Worm (Caenorhabditis elegans): Measurements from ENCODE around the gene C09B8.3.

Gene C09B8.3

ce11 chrX:6052744-6053143, 42.3 kb upstream of the C09B8.3 start, which contains the start of gene C45B2.6:
TSS of gene C45B2.6 (plus strand) at chrX:6052879.
- TF ChIP-seq lin-15B (tag; optimal IDR thresholded peaks at IDR 0.05) (no peak), nhr-76 (tag; optimal IDR thresholded peaks at IDR 0.05) (no peak), zag-1 (tag; optimal IDR thresholded peaks at IDR 0.05) (no peak), pha-4 (tag; optimal IDR thresholded peaks at IDR 0.05) (peak; percentile 43), lsy-12 (tag; optimal IDR thresholded peaks at IDR 0.05) (no peak), egl-5 (tag; optimal IDR thresholded peaks at IDR 0.05) (peak; percentile 60), ceh-16 (tag; optimal IDR thresholded peaks at IDR 0.05) (no peak), nhr-28 (tag; optimal IDR thresholded peaks at IDR 0.05) (no peak), ceh-28 (tag; optimal IDR thresholded peaks at IDR 0.05) (no peak), nhr-23 (tag; optimal IDR thresholded peaks at IDR 0.05) (no peak), hmg-11 (tag; optimal IDR thresholded peaks at IDR 0.05) (peak; percentile 29), daf-12 (tag; optimal IDR thresholded peaks at IDR 0.05) (no peak), eor-1 (tag; optimal IDR thresholded peaks at IDR 0.05) (no peak), nfya-1 (tag; optimal IDR thresholded peaks at IDR 0.05; ENCODE audit: insufficient read depth) (peak; percentile 26), snpc-4 (tag; optimal IDR thresholded peaks at IDR 0.05) (no peak), ama-1 (optimal IDR thresholded peaks at IDR 0.05) (no peak), fos-1 (tag; optimal IDR thresholded peaks at IDR 0.05) (no peak), tbx-2 (tag; optimal IDR thresholded peaks at IDR 0.05) (no peak), unc-39 (tag; optimal IDR thresholded peaks at IDR 0.05) (no peak), unc-62 (GFP tag; optimal IDR thresholded peaks at IDR 0.05) (no peak), pqm-1 (tag; optimal IDR thresholded peaks at IDR 0.05) (no peak), mml-1 (tag; optimal IDR thresholded peaks at IDR 0.05) (no peak), ztf-4 (tag; optimal IDR thresholded peaks at IDR 0.05) (no peak), nhr-12 (tag; optimal IDR thresholded peaks at IDR 0.05) (no peak), nhr-25 (tag; optimal IDR thresholded peaks at IDR 0.05) (peak; percentile 15), elt-2 (tag; optimal IDR thresholded peaks at IDR 0.05) (no peak), fkh-2 (tag; optimal IDR thresholded peaks at IDR 0.05) (no peak), lin-39 (tag; optimal IDR thresholded peaks at IDR 0.05) (no peak), aly-2 (tag; optimal IDR thresholded peaks at IDR 0.05) (no peak), fkh-10 (GFP tag; optimal IDR thresholded peaks at IDR 0.05) (no peak), nhr-43 (tag; optimal IDR thresholded peaks at IDR 0.05; ENCODE audit: poor library complexity, severe bottlenecking) (no peak), skn-1 (tag; optimal IDR thresholded peaks at IDR 0.05) (no peak), mdl-1 (tag; optimal IDR thresholded peaks at IDR 0.05) (no peak)

ce11 chrX:6050849-6051248, 40.4 kb upstream of the C09B8.3 start:
- TF ChIP-seq ceh-16 (tag; optimal IDR thresholded peaks at IDR 0.05) (no peak), nhr-25 (tag; optimal IDR thresholded peaks at IDR 0.05) (peak; percentile 39), nhr-23 (tag; optimal IDR thresholded peaks at IDR 0.05) (peak; percentile 59)

- TF ChIP-seq ZK546.5 (tag; optimal IDR thresholded peaks at IDR 0.05), result no peak
- peak in 1 of 3 experiments; percentile 87 for TF ChIP-seq elt-3 (tag; optimal IDR thresholded peaks at IDR 0.05)
- no peak for TF ChIP-seq eor-1 (tag; optimal IDR thresholded peaks at IDR 0.05)
- TF ChIP-seq unc-39 (tag; optimal IDR thresholded peaks at IDR 0.05), result no peak
- peak; percentile 80 for TF ChIP-seq ceh-28 (tag; optimal IDR thresholded peaks at IDR 0.05)
- TF ChIP-seq nfya-1 (tag; optimal IDR thresholded peaks at IDR 0.05; ENCODE audit: insufficient read depth), result no peak
- no peak for TF ChIP-seq nhr-43 (tag; optimal IDR thresholded peaks at IDR 0.05; ENCODE audit: poor library complexity, severe bottlenecking)
- no peak for TF ChIP-seq lin-39 (tag; optimal IDR thresholded peaks at IDR 0.05)
- no peak for TF ChIP-seq pha-4 (tag; optimal IDR thresholded peaks at IDR 0.05)
- TF ChIP-seq hmg-11 (tag; optimal IDR thresholded peaks at IDR 0.05), result no peak
- TF ChIP-seq lsy-12 (tag; optimal IDR thresholded peaks at IDR 0.05), result no peak
- TF ChIP-seq R02D3.7 (tag; optimal IDR thresholded peaks at IDR 0.05), result no peak
- TF ChIP-seq elt-1 (tag; optimal IDR thresholded peaks at IDR 0.05), result no peak
- TF ChIP-seq nhr-25 (tag; optimal IDR thresholded peaks at IDR 0.05), result no peak
- no peak for TF ChIP-seq skn-1 (tag; optimal IDR thresholded peaks at IDR 0.05)
- TF ChIP-seq aly-2 (tag; optimal IDR thresholded peaks at IDR 0.05), result no peak
- TF ChIP-seq elt-2 (tag; optimal IDR thresholded peaks at IDR 0.05), result peak; percentile 56
- TF ChIP-seq fos-1 (tag; optimal IDR thresholded peaks at IDR 0.05), result no peak
- no peak for TF ChIP-seq nhr-67 (tag; optimal IDR thresholded peaks at IDR 0.05)
- TF ChIP-seq ceh-82 (tag; optimal IDR thresholded peaks at IDR 0.05), result no peak
- TF ChIP-seq daf-12 (tag; optimal IDR thresholded peaks at IDR 0.05), result no peak
- TF ChIP-seq lin-15B (tag; optimal IDR thresholded peaks at IDR 0.05), result no peak
- no peak for TF ChIP-seq ceh-16 (tag; optimal IDR thresholded peaks at IDR 0.05)
- TF ChIP-seq fkh-10 (GFP tag; optimal IDR thresholded peaks at IDR 0.05), result no peak
- no peak for TF ChIP-seq ama-1 (optimal IDR thresholded peaks at IDR 0.05)
- no peak for TF ChIP-seq zag-1 (tag; optimal IDR thresholded peaks at IDR 0.05)
- no peak for TF ChIP-seq ztf-4 (tag; optimal IDR thresholded peaks at IDR 0.05)
- no peak for TF ChIP-seq mdl-1 (tag; optimal IDR thresholded peaks at IDR 0.05)
- TF ChIP-seq mml-1 (tag; optimal IDR thresholded peaks at IDR 0.05), result no peak
- TF ChIP-seq nhr-23 (tag; optimal IDR thresholded peaks at IDR 0.05), result peak; percentile 68
- no peak for TF ChIP-seq nhr-237 (tag; optimal IDR thresholded peaks at IDR 0.05)
These were observed 39.6 kb upstream of the C09B8.3 start for ce11 chrX:6050078-6050477.
